Worm (Caenorhabditis elegans) whole organism, L4 larva: Measurements from ENCODE around the gene ram-5.

Source experiments
- D1046.2 ChIP-seq: fragments of 200-800 bp; sonication (Bioruptor generic); IDR thresholded peaks from 2 replicates; pipeline ENCODE4 v1.3.6; 2022; ENCODE audit warnings: missing genetic modification characterization, missing compliant biosample characterization
- F49E8.2 ChIP-seq: sonication (generic microtip); optimal IDR thresholded peaks from 2 replicates; lab custom pipeline; 2016; ENCODE audit warnings: missing compliant biosample characterization, mild to moderate bottlenecking, missing genetic modification characterization, borderline replicate concordance
- R02D3.7 ChIP-seq: fragments of 150-350 bp; sonication (generic microtip); optimal IDR thresholded peaks from 3 replicates; lab custom pipeline; 2014; ENCODE audit warnings: missing biosample characterization, missing genetic modification characterization
- T20F7.1 ChIP-seq: fragments of 200-800 bp; sonication (Bioruptor generic); optimal IDR thresholded peaks from 2 replicates; lab custom pipeline; 2018; ENCODE audit warnings: mild to moderate bottlenecking, missing genetic modification characterization, missing compliant biosample characterization
- Y105C5A.15 ChIP-seq: fragments of 200-800 bp; sonication (Bioruptor generic); IDR thresholded peaks from 2 replicates; pipeline ENCODE4 v1.3.6; 2022; ENCODE audit warnings: missing genetic modification characterization, missing compliant biosample characterization
- aha-1 ChIP-seq: fragments of 150-350 bp; peaks from one replicate; lab custom pipeline; 2014; ENCODE audit warnings: missing biosample characterization, missing genetic modification characterization
- aly-2 ChIP-seq: sonication (generic microtip); optimal IDR thresholded peaks from 2 replicates; lab custom pipeline; 2018; ENCODE audit warnings: missing biosample characterization, missing genetic modification characterization
- ama-1 ChIP-seq: fragments of 150-350 bp; optimal IDR thresholded peaks from 2 replicates; lab custom pipeline; 2014; ENCODE audit warnings: inconsistent platforms, mixed read lengths
- arid-1 ChIP-seq: fragments of 200-800 bp; sonication (Bioruptor generic); conservative IDR thresholded peaks from 2 replicates; pipeline ENCODE4 v1.3.6; 2022; ENCODE audit warnings: missing genetic modification reagents, missing genetic modification characterization, missing compliant biosample characterization
- attf-4 ChIP-seq: sonication (generic microtip); optimal IDR thresholded peaks from 3 replicates; lab custom pipeline; 2017; ENCODE audit warnings: missing biosample characterization, missing genetic modification characterization
- ceh-32 ChIP-seq: sonication (generic microtip); optimal IDR thresholded peaks from 2 replicates; lab custom pipeline; 2016; ENCODE audit warnings: mild to moderate bottlenecking, missing genetic modification characterization, missing compliant biosample characterization; ENCODE audit not compliant: poor library complexity
- ceh-82 ChIP-seq: sonication (generic microtip); optimal IDR thresholded peaks from 2 replicates; lab custom pipeline; 2017; ENCODE audit warnings: missing biosample characterization, missing genetic modification characterization
- ces-1 ChIP-seq: fragments of 150-350 bp; sonication (generic microtip); optimal IDR thresholded peaks from 4 replicates; lab custom pipeline; 2014; ENCODE audit warnings: missing biosample characterization, missing genetic modification reagents, missing genetic modification characterization
- daf-12 ChIP-seq: fragments of 150-350 bp; optimal IDR thresholded peaks from 2 replicates; lab custom pipeline; 2014; ENCODE audit warnings: missing biosample characterization, missing genetic modification reagents, missing genetic modification characterization
- daf-16 ChIP-seq, 3 experiments: sonication (generic microtip); optimal IDR thresholded peaks; 2 replicates each; lab custom pipeline; 2016 to 2017; ENCODE audit warnings: missing genetic modification characterization in 3 of 3, missing genetic modification reagents in 3 of 3, mild to moderate bottlenecking in 2 of 3, missing compliant biosample characterization in 2 of 3, missing biosample characterization in 1 of 3, moderate library complexity in 1 of 3
- daf-19 ChIP-seq: fragments of 200-800 bp; sonication (Bioruptor generic); conservative IDR thresholded peaks from 2 replicates; pipeline ENCODE4 v1.3.6; 2022; ENCODE audit warnings: missing genetic modification characterization, missing compliant biosample characterization
- dmd-6 ChIP-seq: fragments of 200-800 bp; sonication (Bioruptor generic); IDR thresholded peaks from 2 replicates; pipeline ENCODE4 v1.3.6; 2022; ENCODE audit warnings: missing genetic modification reagents, missing genetic modification characterization, missing compliant biosample characterization
- dmd-9 ChIP-seq: fragments of 200-800 bp; sonication (Bioruptor generic); IDR thresholded peaks from 2 replicates; pipeline ENCODE4 v1.3.6; 2022; ENCODE audit warnings: missing genetic modification reagents, missing genetic modification characterization, missing compliant biosample characterization
- duxl-1 ChIP-seq: sonication (generic microtip); optimal IDR thresholded peaks from 2 replicates; lab custom pipeline; 2016; ENCODE audit warnings: mild to moderate bottlenecking, missing genetic modification characterization, moderate library complexity, missing compliant biosample characterization; ENCODE audit not compliant: poor library complexity
- dve-1 ChIP-seq: sonication (generic microtip); optimal IDR thresholded peaks from 2 replicates; lab custom pipeline; 2017; ENCODE audit warnings: antibody characterized with exemption, mild to moderate bottlenecking, missing genetic modification characterization, missing compliant biosample characterization; ENCODE audit not compliant: insufficient read depth
- egl-27 ChIP-seq: sonication (generic microtip); optimal IDR thresholded peaks from 3 replicates; lab custom pipeline; 2017; ENCODE audit warnings: missing biosample characterization, missing genetic modification reagents, missing genetic modification characterization
- fkh-10 ChIP-seq: fragments of 150-350 bp; optimal IDR thresholded peaks from 2 replicates; lab custom pipeline; 2014; ENCODE audit warnings: missing biosample characterization, missing genetic modification reagents, missing genetic modification characterization
- fos-1 ChIP-seq: fragments of 150-350 bp; optimal IDR thresholded peaks from 2 replicates; lab custom pipeline; 2014; ENCODE audit warnings: missing biosample characterization, missing genetic modification characterization
- gei-8 ChIP-seq: fragments of 200-800 bp; sonication (Bioruptor generic); optimal IDR thresholded peaks from 2 replicates; lab custom pipeline; 2018; ENCODE audit warnings: mild to moderate bottlenecking, missing genetic modification characterization, missing compliant biosample characterization
- hlh-30 ChIP-seq: sonication (generic microtip); optimal IDR thresholded peaks from 2 replicates; lab custom pipeline; 2017; ENCODE audit warnings: antibody characterized with exemption, mild to moderate bottlenecking, missing genetic modification characterization, missing compliant biosample characterization; ENCODE audit not compliant: insufficient read depth
- jun-1 ChIP-seq: fragments of 150-350 bp; optimal IDR thresholded peaks from 2 replicates; lab custom pipeline; 2014; ENCODE audit warnings: missing biosample characterization, missing genetic modification reagents, missing genetic modification characterization
- lin-15B ChIP-seq: fragments of 150-350 bp; sonication (generic microtip); optimal IDR thresholded peaks from 3 replicates; lab custom pipeline; 2014; ENCODE audit warnings: missing biosample characterization, missing genetic modification characterization
- lin-29 ChIP-seq: fragments of 200-800 bp; sonication (Bioruptor generic); IDR thresholded peaks from 2 replicates; pipeline ENCODE4 v1.3.6; 2022; ENCODE audit warnings: missing genetic modification reagents, missing genetic modification characterization, missing compliant biosample characterization
- lin-39 ChIP-seq: fragments of 150-350 bp; optimal IDR thresholded peaks from 2 replicates; lab custom pipeline; 2014; ENCODE audit warnings: missing biosample characterization, missing genetic modification reagents, missing genetic modification characterization
- mdl-1 ChIP-seq, 2 experiments: fragments of 150-350 bp in 1 of 2; sonication (generic microtip) in 1 of 2; optimal IDR thresholded peaks; 2 replicates each; lab custom pipeline; 2014 to 2017; ENCODE audit warnings: missing biosample characterization in 2 of 2, missing genetic modification characterization in 2 of 2
- mdt-29 ChIP-seq: fragments of 200-800 bp; sonication (Bioruptor generic); IDR thresholded peaks from 2 replicates; pipeline ENCODE4 v1.3.6; 2022; ENCODE audit warnings: missing genetic modification reagents, missing genetic modification characterization, missing compliant biosample characterization
- nhr-10 ChIP-seq: fragments of 150-350 bp; optimal IDR thresholded peaks from 2 replicates; lab custom pipeline; 2014; ENCODE audit warnings: missing biosample characterization, missing genetic modification characterization
- nhr-25 ChIP-seq: sonication (generic microtip); optimal IDR thresholded peaks from 2 replicates; lab custom pipeline; 2017; ENCODE audit warnings: missing genetic modification characterization, mild to moderate bottlenecking, missing compliant biosample characterization, antibody characterized with exemption, moderate library complexity, borderline replicate concordance; ENCODE audit not compliant: insufficient read depth
- nhr-42 ChIP-seq: fragments of 200-800 bp; sonication (Bioruptor generic); IDR thresholded peaks from 2 replicates; pipeline ENCODE4 v1.3.6; 2022; ENCODE audit warnings: missing genetic modification characterization, missing compliant biosample characterization
- nhr-6 ChIP-seq: fragments of 150-350 bp; optimal IDR thresholded peaks from 2 replicates; lab custom pipeline; 2014; ENCODE audit warnings: missing biosample characterization, missing genetic modification characterization
- nhr-77 ChIP-seq: fragments of 150-350 bp; optimal IDR thresholded peaks from 2 replicates; lab custom pipeline; 2014; ENCODE audit warnings: missing biosample characterization, missing genetic modification characterization
- php-3 ChIP-seq: fragments of 200-800 bp; sonication (Bioruptor generic); IDR thresholded peaks from 2 replicates; pipeline ENCODE4 v1.3.6; 2022; ENCODE audit warnings: missing genetic modification reagents, missing genetic modification characterization, missing compliant biosample characterization
- rbr-2 ChIP-seq: sonication (generic microtip); optimal IDR thresholded peaks from 2 replicates; lab custom pipeline; 2016; ENCODE audit warnings: missing genotype, missing genetic modification characterization, missing compliant biosample characterization
- sdz-12 ChIP-seq: fragments of 200-800 bp; sonication (Bioruptor generic); optimal IDR thresholded peaks from 2 replicates; lab custom pipeline; 2018; ENCODE audit warnings: mild to moderate bottlenecking, missing genetic modification characterization, missing compliant biosample characterization
- skn-1 ChIP-seq: fragments of 150-350 bp; optimal IDR thresholded peaks from 2 replicates; lab custom pipeline; 2014; ENCODE audit warnings: missing biosample characterization, missing genetic modification characterization
- snpc-4 ChIP-seq: fragments of 150-350 bp; optimal IDR thresholded peaks from 2 replicates; lab custom pipeline; 2014; ENCODE audit warnings: missing biosample characterization, missing genetic modification characterization
- spr-1 ChIP-seq: sonication (generic microtip); optimal IDR thresholded peaks from 2 replicates; lab custom pipeline; 2016; ENCODE audit warnings: mild to moderate bottlenecking, missing genetic modification characterization, missing compliant biosample characterization
- tag-97 ChIP-seq: fragments of 200-800 bp; sonication (Bioruptor generic); IDR thresholded peaks from 2 replicates; pipeline ENCODE4 v1.3.6; 2022; ENCODE audit warnings: missing genetic modification characterization, missing compliant biosample characterization
- tra-1 ChIP-seq: fragments of 200-800 bp; sonication (Bioruptor generic); IDR thresholded peaks from 2 replicates; pipeline ENCODE4 v1.3.6; 2022; ENCODE audit warnings: missing genetic modification reagents, missing genetic modification characterization, missing compliant biosample characterization
- unc-130 ChIP-seq: sonication (generic microtip); optimal IDR thresholded peaks from 2 replicates; lab custom pipeline; 2016; ENCODE audit warnings: missing genetic modification reagents, missing genetic modification characterization, missing compliant biosample characterization
- unc-39 ChIP-seq: sonication (generic microtip); optimal IDR thresholded peaks from 2 replicates; lab custom pipeline; 2017; ENCODE audit warnings: missing biosample characterization, missing genetic modification characterization
- unc-62 ChIP-seq, 3 experiments: fragments of 150-350 bp in 1 of 3; sonication (generic microtip); optimal IDR thresholded peaks in 2 of 3; peaks in 1 of 3; 1 replicate in 1 of 3; 2 replicates in 2 of 3; lab custom pipeline; 2014 to 2017; ENCODE audit warnings: missing biosample characterization in 3 of 3, missing genetic modification characterization in 3 of 3, missing genetic modification reagents in 3 of 3, missing genotype in 1 of 3
- vab-7 ChIP-seq: fragments of 200-800 bp; sonication (Bioruptor generic); IDR thresholded peaks from 2 replicates; pipeline ENCODE4 v1.3.6; 2022; ENCODE audit warnings: missing genetic modification reagents, missing genetic modification characterization, missing compliant biosample characterization
- zfp-2 ChIP-seq: sonication (generic microtip); optimal IDR thresholded peaks from 2 replicates; lab custom pipeline; 2016; ENCODE audit warnings: mild to moderate bottlenecking, missing genetic modification characterization, missing compliant biosample characterization
- ztf-11 ChIP-seq: fragments of 150-350 bp; optimal IDR thresholded peaks from 2 replicates; lab custom pipeline; 2014; ENCODE audit warnings: missing biosample characterization, missing genetic modification characterization

The ram-5 gene

DNA sequence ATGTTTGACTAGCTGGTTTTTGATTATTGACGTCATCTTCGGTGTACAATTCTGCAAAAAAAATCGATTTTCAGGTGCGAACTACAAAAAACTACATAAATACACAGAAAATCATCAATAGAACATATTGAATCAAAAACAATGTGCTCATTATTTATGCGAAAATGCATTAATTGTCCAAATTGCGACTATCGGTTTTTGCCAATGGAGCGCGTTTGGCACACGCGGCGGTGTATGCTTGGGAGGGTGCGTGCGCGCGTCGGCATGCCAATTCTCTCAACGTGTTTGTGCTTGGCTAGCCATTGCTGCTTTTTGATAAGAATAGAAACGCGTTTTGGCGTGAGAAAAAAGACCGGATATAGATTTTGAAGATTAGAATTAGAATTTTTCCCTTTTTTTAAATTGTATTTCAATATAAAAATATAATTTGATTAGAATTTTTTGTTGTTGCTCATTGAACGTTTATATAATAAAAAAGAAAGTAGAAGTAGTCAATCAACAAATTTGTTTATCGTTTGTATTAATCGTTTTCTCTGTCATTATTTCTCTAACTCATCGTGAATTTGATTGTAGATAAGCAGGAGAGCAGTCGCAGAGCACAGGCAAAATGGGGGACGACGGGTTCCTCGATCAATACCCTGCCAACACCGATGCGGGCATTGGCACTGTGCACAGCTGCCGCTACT, 39.2 kb downstream of the ram-5 start, which contains the start of the genes C44H4.4 and tap-1 (continued):
- TF ChIP-seq fkh-10 (GFP tag; lab: Kevin White, UChicago), result no peak
- peak; percentile 32 for TF ChIP-seq rbr-2 (tag; lab: Kevin White, UChicago)
- no peak for TF ChIP-seq lin-39 (tag; lab: Kevin White, UChicago)
- TF ChIP-seq tra-1 (GFP tag; lab: Robert Waterston, UW), result no peak
- TF ChIP-seq tag-97 (GFP tag; lab: Robert Waterston, UW), result no peak
- TF ChIP-seq hlh-30, result peak; percentile 50
- TF ChIP-seq D1046.2, result no peak
- peak; percentile 55 for TF ChIP-seq dmd-6 (GFP tag; lab: Robert Waterston, UW)
- no peak for TF ChIP-seq daf-19
- TF ChIP-seq daf-16 (GFP tag; optimal IDR thresholded peaks at IDR 0.05; lab: Kevin White, UChicago), result no peak
- TF ChIP-seq daf-16 (tag; optimal IDR thresholded peaks at IDR 0.05; lab: Kevin White, UChicago), result peak; percentile 59
- no peak for TF ChIP-seq nhr-25 (tag; lab: Kevin White, UChicago)
- peak; percentile 38 to 64 for TF ChIP-seq mdl-1 (tag; optimal IDR thresholded peaks at IDR 0.05; lab: Kevin White, UChicago)
- TF ChIP-seq nhr-42 (GFP tag; lab: Robert Waterston, UW), result no peak
- no peak for TF ChIP-seq gei-8
- no peak for TF ChIP-seq ceh-32 (tag; lab: Kevin White, UChicago)
- TF ChIP-seq lin-29, result no peak
- no peak for TF ChIP-seq arid-1 (GFP tag; lab: Robert Waterston, UW)
- TF ChIP-seq T20F7.1 (GFP tag; lab: Kevin White, UChicago), result no peak
- TF ChIP-seq zfp-2 (tag; lab: Kevin White, UChicago), result no peak
- TF ChIP-seq mdt-29, result no peak
- no peak for TF ChIP-seq ztf-11 (tag; lab: Kevin White, UChicago)
- no peak for TF ChIP-seq F49E8.2 (tag; lab: Kevin White, UChicago)
- no peak for TF ChIP-seq lin-15B (tag; lab: Kevin White, UChicago)
- TF ChIP-seq aha-1, result peak; percentile 98
- TF ChIP-seq php-3 (GFP tag; lab: Robert Waterston, UW), result no peak
- no peak for TF ChIP-seq unc-130 (GFP tag; lab: Kevin White, UChicago)
- TF ChIP-seq nhr-77, result no peak
- no peak for TF ChIP-seq R02D3.7
- no peak for TF ChIP-seq unc-62 (GFP tag; optimal IDR thresholded peaks at IDR 0.05 in 1 of 2; lab: Kevin White, UChicago)
- no peak for TF ChIP-seq unc-62 (tag; optimal IDR thresholded peaks at IDR 0.05; lab: Kevin White, UChicago)
- TF ChIP-seq vab-7 (GFP tag; lab: Robert Waterston, UW), result no peak
- TF ChIP-seq dmd-9 (GFP tag; lab: Robert Waterston, UW), result no peak
- no peak for TF ChIP-seq sdz-12 (GFP tag; lab: Kevin White, UChicago)
- TF ChIP-seq daf-12 (tag; lab: Kevin White, UChicago), result no peak
- no peak for TF ChIP-seq jun-1 (tag; lab: Kevin White, UChicago)
- TF ChIP-seq nhr-6 (tag; lab: Kevin White, UChicago), result no peak
- TF ChIP-seq spr-1 (tag; lab: Kevin White, UChicago), result no peak
- no peak for TF ChIP-seq nhr-10 (tag; lab: Kevin White, UChicago)
- no peak for TF ChIP-seq ces-1 (GFP tag; lab: Kevin White, UChicago)
- TF ChIP-seq Y105C5A.15 (GFP tag; lab: Robert Waterston, UW), result no peak
- TF ChIP-seq fos-1 (tag; lab: Kevin White, UChicago), result no peak
- TF ChIP-seq duxl-1 (tag; lab: Kevin White, UChicago), result no peak
- TF ChIP-seq unc-39 (tag; lab: Kevin White, UChicago), result no peak
- no peak for TF ChIP-seq snpc-4 (tag; lab: Kevin White, UChicago)
- no peak for TF ChIP-seq attf-4 (tag; lab: Kevin White, UChicago)
- TF ChIP-seq ama-1, result no peak
- no peak for TF ChIP-seq skn-1
- TF ChIP-seq egl-27, result no peak
- no peak for TF ChIP-seq aly-2 (tag; lab: Kevin White, UChicago)
- no peak for TF ChIP-seq dve-1 (tag; lab: Kevin White, UChicago)
- no peak for TF ChIP-seq ceh-82 (tag; lab: Kevin White, UChicago)
